Worm (Caenorhabditis elegans) whole organism, midembryonic: ENCODE results near the gene T06E6.1.

Source experiments
- T22C8.4 ChIP-seq: fragments of 200-800 bp; sonication (Bioruptor generic); IDR thresholded peaks from 2 replicates; pipeline ENCODE4 v1.3.6; 2022; ENCODE audit warnings: missing genetic modification characterization, missing compliant biosample characterization
- cog-1 ChIP-seq: sonication (generic microtip); optimal IDR thresholded peaks from 2 replicates; lab custom pipeline; 2016; ENCODE audit warnings: missing genetic modification characterization, missing compliant biosample characterization
- flt-1 ChIP-seq: fragments of 200-800 bp; sonication (Bioruptor generic); IDR thresholded peaks from 2 replicates; pipeline ENCODE4 v1.3.6; 2022; ENCODE audit warnings: missing genetic modification characterization, missing compliant biosample characterization
- klf-2 ChIP-seq: fragments of 200-800 bp; sonication (Bioruptor generic); conservative IDR thresholded peaks from 2 replicates; pipeline ENCODE4 v1.3.6; 2022; ENCODE audit warnings: missing genetic modification reagents, missing genetic modification characterization, missing compliant biosample characterization
- med-1 ChIP-seq: sonication (generic microtip); optimal IDR thresholded peaks from 2 replicates; lab custom pipeline; 2017; ENCODE audit warnings: missing genetic modification characterization, mild to moderate bottlenecking, missing compliant biosample characterization, antibody characterized with exemption, missing genetic modification reagents; ENCODE audit not compliant: insufficient read depth
- ref-1 ChIP-seq: fragments of 200-800 bp; sonication (Bioruptor generic); conservative IDR thresholded peaks from 2 replicates; pipeline ENCODE4 v1.3.6; 2022; ENCODE audit warnings: missing genetic modification reagents, missing genetic modification characterization, missing compliant biosample characterization
- tab-1 ChIP-seq: fragments of 200-800 bp; sonication (Bioruptor generic); IDR thresholded peaks from 2 replicates; pipeline ENCODE4 v1.3.6; 2022; ENCODE audit warnings: missing genetic modification characterization, missing compliant biosample characterization
- ztf-23 ChIP-seq: fragments of 200-800 bp; sonication (Bioruptor generic); IDR thresholded peaks from 2 replicates; pipeline ENCODE4 v1.3.6; 2022; ENCODE audit warnings: missing genetic modification reagents, missing genetic modification characterization, missing compliant biosample characterization
- ztf-29 ChIP-seq: fragments of 200-800 bp; sonication (Bioruptor generic); IDR thresholded peaks from 2 replicates; pipeline ENCODE4 v1.3.6; 2022; ENCODE audit warnings: missing genetic modification reagents, missing genetic modification characterization, missing compliant biosample characterization

DNA sequence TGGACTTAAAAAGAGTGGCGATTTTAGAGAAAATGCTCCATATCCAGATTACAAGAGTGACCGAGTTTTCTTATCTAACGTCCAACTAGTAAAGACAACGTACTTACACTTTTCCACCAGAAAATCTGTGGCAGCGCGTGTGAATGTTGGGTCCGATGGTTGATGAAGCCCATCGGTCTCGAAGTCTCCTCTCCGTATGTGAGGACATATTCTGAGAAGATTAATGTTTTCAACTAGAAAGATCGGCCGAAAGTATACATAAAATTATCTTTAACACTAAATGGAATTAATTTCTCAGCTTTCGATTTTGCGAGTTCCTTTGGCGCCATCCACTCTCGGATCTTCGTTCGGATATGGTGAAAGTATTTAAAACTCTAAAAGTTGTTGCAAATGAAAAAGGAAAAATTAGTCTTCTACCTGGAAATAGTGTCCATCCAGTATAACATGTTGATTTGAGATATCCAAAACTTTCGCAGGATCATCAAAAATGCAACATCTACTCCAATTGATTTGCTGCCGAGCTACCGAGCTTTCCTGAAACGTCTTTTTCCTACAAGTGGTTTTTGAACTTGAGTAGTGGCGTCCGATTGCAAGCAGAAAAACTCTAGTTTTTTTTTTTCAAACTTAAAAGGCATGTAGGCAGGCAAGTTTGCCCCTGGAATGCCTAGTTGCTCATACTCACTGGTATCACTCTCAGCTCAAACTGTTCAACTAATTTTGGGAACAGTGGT, 36.7 kb upstream of the T06E6.1 start:
- TF ChIP-seq cog-1 (tag; lab: Kevin White, UChicago) (no peak), tab-1 (GFP tag; lab: Robert Waterston, UW) (no peak), flt-1 (no peak), ztf-29 (GFP tag; lab: Robert Waterston, UW) (no peak), ztf-23 (GFP tag; lab: Robert Waterston, UW) (no peak), klf-2 (GFP tag; lab: Robert Waterston, UW) (no peak), med-1 (GFP tag; lab: Kevin White, UChicago) (no peak), T22C8.4 (GFP tag; lab: Robert Waterston, UW) (no peak), ref-1 (no peak)
